Worm (Caenorhabditis elegans): ENCODE results near the gene R13D11.4.
A peak's percentile ranks its signal among the peaks of the same experiment; 100 is the strongest.

R13D11.4 gene

ce11 chrV:849512-849911 lies 38.9 kb downstream of the R13D11.4 start, which contains the start of gene srbc-12:
srbc-12 (plus strand) TSS chrV:849812.
- no peak for TF ChIP-seq tbx-37 (GFP tag; conservative IDR thresholded peaks at IDR 0.05)
- no peak for TF ChIP-seq tbx-11 (GFP tag; IDR thresholded peaks at IDR 0.05)
- no peak for TF ChIP-seq B0310.2 (tag; optimal IDR thresholded peaks at IDR 0.05)
- no peak for TF ChIP-seq hnd-1 (tag; optimal IDR thresholded peaks at IDR 0.05)
- no peak for TF ChIP-seq sea-1 (GFP tag; conservative IDR thresholded peaks at IDR 0.05)
- no peak for TF ChIP-seq scrt-1 (GFP tag; IDR thresholded peaks at IDR 0.05)
- no peak for TF ChIP-seq ceh-36 (tag; optimal IDR thresholded peaks at IDR 0.05)

DNA sequence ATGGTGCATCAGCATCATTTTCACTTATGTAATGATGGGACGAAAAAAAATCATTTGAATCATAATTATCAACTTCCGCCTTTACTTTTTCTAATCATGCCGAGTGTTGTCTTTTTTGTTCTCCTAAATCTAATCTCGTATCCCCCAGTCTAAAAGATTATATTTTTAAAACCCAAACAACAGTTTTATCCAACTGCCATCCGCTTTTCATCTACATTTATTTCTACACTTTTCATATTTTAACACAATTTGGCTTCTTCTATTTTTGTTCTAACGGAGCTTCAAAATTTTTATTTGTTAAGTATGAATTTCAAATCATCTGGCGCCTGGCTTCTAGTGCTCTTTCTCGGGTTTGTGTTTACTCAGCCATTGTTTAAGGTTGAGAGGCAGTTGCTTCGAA lies 41.6 kb downstream of the R13D11.4 start, which contains the start of gene K09C6.3:
Gene K09C6.3, plus strand, starts transcription at position 301 of the 400 bp plus-strand sequence.
- TF ChIP-seq F13C5.2 (tag; optimal IDR thresholded peaks at IDR 0.05) (no peak), ama-1 (optimal IDR thresholded peaks at IDR 0.05) (no peak), tbx-11 (GFP tag; IDR thresholded peaks at IDR 0.05) (no peak), hmbx-1 (tag; optimal IDR thresholded peaks at IDR 0.05) (no peak), B0310.2 (tag; optimal IDR thresholded peaks at IDR 0.05) (no peak), hnd-1 (tag; optimal IDR thresholded peaks at IDR 0.05) (no peak), sea-1 (GFP tag; conservative IDR thresholded peaks at IDR 0.05) (no peak), tbx-37 (GFP tag; conservative IDR thresholded peaks at IDR 0.05) (no peak), scrt-1 (GFP tag; IDR thresholded peaks at IDR 0.05) (no peak), tra-4 (tag; optimal IDR thresholded peaks at IDR 0.05) (no peak), flt-1 (GFP tag; IDR thresholded peaks at IDR 0.05) (no peak), aly-1 (tag; optimal IDR thresholded peaks at IDR 0.05) (no peak), ceh-13 (GFP tag; optimal IDR thresholded peaks at IDR 0.05) (no peak), ceh-36 (tag; optimal IDR thresholded peaks at IDR 0.05) (no peak), ets-7 (tag; optimal IDR thresholded peaks at IDR 0.05) (no peak)

- TF ChIP-seq tra-4 (tag; optimal IDR thresholded peaks at IDR 0.05) = no peak
Observed at ce11 chrV:854966-855365, 44.4 kb downstream of the R13D11.4 start, which contains the start of gene K09C6.9. K09C6.9 (minus strand) TSS chrV:855066.

DNA sequence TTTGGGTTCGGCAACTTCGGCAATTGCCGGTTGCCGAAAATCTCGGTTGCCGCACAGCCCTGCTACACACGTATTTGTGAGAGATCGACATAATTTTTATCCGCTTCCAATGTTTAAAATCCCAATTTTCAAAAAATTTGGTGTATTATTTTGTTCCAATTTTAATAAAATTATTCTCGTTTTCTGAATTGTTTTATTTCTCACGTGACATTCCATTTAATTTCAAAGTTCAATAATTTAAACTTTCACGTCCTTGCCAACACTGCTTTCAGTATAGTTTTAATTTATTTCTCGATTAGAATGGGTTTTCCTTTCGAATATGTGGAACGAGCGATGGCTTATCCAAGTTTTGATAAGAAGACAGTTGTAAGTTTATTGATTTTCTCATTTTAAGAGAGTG lies 45.9 kb downstream of the R13D11.4 start, which contains the start of gene K09C6.2:
Gene K09C6.2, plus strand, starts transcription at position 301 of the 400 bp plus-strand sequence.
- TF ChIP-seq flt-1 (GFP tag; IDR thresholded peaks at IDR 0.05) = no peak
- no peak for TF ChIP-seq hmbx-1 (tag; optimal IDR thresholded peaks at IDR 0.05)
- TF ChIP-seq hmg-4 (GFP tag; optimal IDR thresholded peaks at IDR 0.05) = no peak
- no peak for TF ChIP-seq hnd-1 (tag; optimal IDR thresholded peaks at IDR 0.05)
- no peak for TF ChIP-seq ceh-36 (tag; optimal IDR thresholded peaks at IDR 0.05)

DNA sequence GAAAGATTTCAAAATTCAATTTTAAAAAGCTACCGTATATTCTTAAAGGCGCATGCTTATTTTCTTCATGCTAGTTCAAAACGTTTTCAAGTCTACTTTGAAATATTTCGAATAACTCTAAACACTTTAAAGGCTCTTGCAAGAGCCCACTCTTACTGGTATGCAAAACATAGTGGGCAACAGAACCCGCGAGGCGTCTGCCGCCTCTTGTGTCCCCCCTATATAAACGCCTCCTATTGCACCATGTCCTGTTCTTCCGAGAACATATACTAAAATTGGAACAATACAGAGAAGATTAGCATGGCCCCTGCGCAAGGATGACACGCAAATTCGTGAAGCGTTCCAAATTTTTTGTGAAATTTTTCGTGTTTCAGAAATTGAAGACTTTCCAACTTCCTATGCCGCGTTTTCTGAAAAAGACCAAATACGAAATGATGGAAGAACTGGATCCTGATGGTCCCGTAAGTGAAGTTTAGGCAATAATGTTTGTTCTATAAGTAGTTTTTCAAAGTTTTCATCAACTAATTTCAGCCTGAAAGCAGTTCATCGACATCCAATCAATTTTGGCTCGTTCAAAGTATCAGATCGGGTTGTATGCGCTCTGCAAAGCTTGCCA lies 48.3 kb downstream of the R13D11.4 start:
- TF ChIP-seq tra-4 (tag; optimal IDR thresholded peaks at IDR 0.05) (no peak), pes-1 (GFP tag; IDR thresholded peaks at IDR 0.05) (peak; percentile 62), sea-1 (GFP tag; conservative IDR thresholded peaks at IDR 0.05) (no peak), aly-1 (tag; optimal IDR thresholded peaks at IDR 0.05) (no peak), flt-1 (GFP tag; IDR thresholded peaks at IDR 0.05) (peak; percentile 44; the same call in 1 of the 2 replicates)
